Worm (Caenorhabditis elegans) whole organism, young adult: ENCODE results near the gene B0457.2.
A peak's percentile ranks its signal among the peaks of the same experiment; 100 is the strongest.

Experiments
- B0035.1 ChIP-seq: sonication (generic microtip); optimal IDR thresholded peaks from 2 replicates; lab custom pipeline; 2016; ENCODE audit warnings: missing genetic modification characterization, mild to moderate bottlenecking, missing compliant biosample characterization, missing genotype, missing genetic modification reagents
- F22D6.2 ChIP-seq: sonication (generic microtip); optimal IDR thresholded peaks from 2 replicates; lab custom pipeline; 2016; ENCODE audit warnings: mild to moderate bottlenecking, missing genetic modification characterization, missing compliant biosample characterization
- F23B12.7 ChIP-seq: sonication (generic microtip); optimal IDR thresholded peaks from 2 replicates; lab custom pipeline; 2017; ENCODE audit warnings: missing genetic modification characterization, mild to moderate bottlenecking, missing compliant biosample characterization, antibody characterized with exemption, moderate library complexity; ENCODE audit not compliant: insufficient read depth
- F49E8.2 ChIP-seq: sonication (generic microtip); optimal IDR thresholded peaks from 3 replicates; lab custom pipeline; 2017; ENCODE audit warnings: missing genetic modification characterization, mild to moderate bottlenecking, missing compliant biosample characterization, antibody characterized with exemption, moderate library complexity; ENCODE audit not compliant: insufficient read depth
- F57C9.4 ChIP-seq: sonication (generic microtip); optimal IDR thresholded peaks from 2 replicates; lab custom pipeline; 2017; ENCODE audit warnings: mild to moderate bottlenecking, missing genetic modification characterization, missing compliant biosample characterization
- Y53F4B.3 ChIP-seq: fragments of 200-800 bp; sonication (Bioruptor generic); IDR thresholded peaks from 2 replicates; pipeline ENCODE4 v1.3.6; 2022; ENCODE audit warnings: missing genetic modification reagents, missing genetic modification characterization, missing compliant biosample characterization
- Y53G8AR.9 ChIP-seq: fragments of 200-800 bp; sonication (Bioruptor generic); conservative IDR thresholded peaks from 2 replicates; pipeline ENCODE4 v1.3.6; 2022; ENCODE audit warnings: missing genetic modification reagents, missing genetic modification characterization, missing compliant biosample characterization
- Y79H2A.3 ChIP-seq: fragments of 200-800 bp; sonication (Bioruptor generic); conservative IDR thresholded peaks from 2 replicates; pipeline ENCODE4 v1.3.6; 2022; ENCODE audit warnings: missing genetic modification reagents, missing genetic modification characterization, missing compliant biosample characterization
- ZK185.1 ChIP-seq: sonication (generic microtip); optimal IDR thresholded peaks from 2 replicates; lab custom pipeline; 2016; ENCODE audit warnings: mild to moderate bottlenecking, missing genetic modification characterization, missing compliant biosample characterization; ENCODE audit not compliant: poor library complexity, severe bottlenecking
- attf-3 ChIP-seq: fragments of 200-800 bp; sonication (Bioruptor generic); conservative IDR thresholded peaks from 2 replicates; pipeline ENCODE4 v1.3.6; 2022; ENCODE audit warnings: missing genetic modification reagents, missing genetic modification characterization, missing compliant biosample characterization
- attf-5 ChIP-seq: fragments of 200-800 bp; sonication (Bioruptor generic); optimal IDR thresholded peaks from 2 replicates; lab custom pipeline; 2018; ENCODE audit warnings: mild to moderate bottlenecking, missing genetic modification characterization, missing compliant biosample characterization
- bed-2 ChIP-seq: fragments of 200-800 bp; sonication (Bioruptor generic); IDR thresholded peaks from 2 replicates; pipeline ENCODE4 v1.3.6; 2022; ENCODE audit warnings: missing genetic modification reagents, missing genetic modification characterization, missing compliant biosample characterization
- cebp-1 ChIP-seq, 2 experiments: fragments of 200-800 bp in 1 of 2; sonication (Bioruptor generic) in 1 of 2; sonication (generic microtip) in 1 of 2; IDR thresholded peaks in 1 of 2; optimal IDR thresholded peaks in 1 of 2; 2 replicates each; pipeline versions ENCODE4 v1.3.6 to Lab custom; 2017 to 2022; ENCODE audit warnings: missing compliant biosample characterization in 2 of 2, missing genetic modification characterization in 2 of 2, mild to moderate bottlenecking in 1 of 2, missing genetic modification reagents in 1 of 2, moderate library complexity in 1 of 2
- cebp-2 ChIP-seq: fragments of 200-800 bp; sonication (Bioruptor generic); IDR thresholded peaks from 2 replicates; pipeline ENCODE4 v1.3.6; 2022; ENCODE audit warnings: missing genetic modification characterization, missing compliant biosample characterization
- ceh-58 ChIP-seq: fragments of 200-800 bp; sonication (Bioruptor generic); IDR thresholded peaks from 2 replicates; pipeline ENCODE4 v1.3.6; 2022; ENCODE audit warnings: missing genetic modification characterization, missing compliant biosample characterization
- ceh-79 ChIP-seq: sonication (generic microtip); optimal IDR thresholded peaks from 2 replicates; lab custom pipeline; 2017; ENCODE audit warnings: mild to moderate bottlenecking, missing genetic modification characterization, missing compliant biosample characterization
- dpl-1 ChIP-seq: fragments of 150-350 bp; optimal IDR thresholded peaks from 2 replicates; lab custom pipeline; 2014; ENCODE audit warnings: missing biosample characterization, missing genetic modification reagents, missing genetic modification characterization
- efl-1 ChIP-seq: fragments of 150-350 bp; optimal IDR thresholded peaks from 2 replicates; lab custom pipeline; 2014; ENCODE audit warnings: missing biosample characterization, missing genetic modification reagents, missing genetic modification characterization
- egrh-3 ChIP-seq: fragments of 200-800 bp; sonication (Bioruptor generic); IDR thresholded peaks from 2 replicates; pipeline ENCODE4 v1.3.6; 2022; ENCODE audit warnings: missing genetic modification reagents, missing genetic modification characterization, missing compliant biosample characterization
- gei-17 ChIP-seq: fragments of 200-800 bp; sonication (Bioruptor generic); optimal IDR thresholded peaks from 2 replicates; lab custom pipeline; 2018; ENCODE audit warnings: mild to moderate bottlenecking, missing genetic modification characterization, missing compliant biosample characterization
- him-1 ChIP-seq: sonication (generic microtip); optimal IDR thresholded peaks from 2 replicates; lab custom pipeline; 2016; ENCODE audit warnings: missing genotype, missing genetic modification reagents, missing genetic modification characterization, missing compliant biosample characterization
- hmg-1.2 ChIP-seq: fragments of 200-800 bp; sonication (Bioruptor generic); IDR thresholded peaks from 2 replicates; pipeline ENCODE4 v1.3.6; 2022; ENCODE audit warnings: missing genetic modification reagents, missing genetic modification characterization, missing compliant biosample characterization
- hmg-20 ChIP-seq: fragments of 200-800 bp; sonication (Bioruptor generic); IDR thresholded peaks from 2 replicates; pipeline ENCODE4 v1.3.6; 2022; ENCODE audit warnings: missing genetic modification reagents, missing genetic modification characterization, missing compliant biosample characterization
- hsf-1 ChIP-seq: fragments of 200-800 bp; sonication (Bioruptor generic); IDR thresholded peaks from 2 replicates; pipeline ENCODE4 v1.3.6; 2022; ENCODE audit warnings: missing genetic modification reagents, missing genetic modification characterization, missing compliant biosample characterization
- lin-54 ChIP-seq: fragments of 200-800 bp; sonication (Bioruptor generic); optimal IDR thresholded peaks from 2 replicates; lab custom pipeline; 2018; ENCODE audit warnings: mild to moderate bottlenecking, missing genetic modification characterization, missing compliant biosample characterization
- lsl-1 ChIP-seq: fragments of 200-800 bp; sonication (Bioruptor generic); optimal IDR thresholded peaks from 2 replicates; lab custom pipeline; 2018; ENCODE audit warnings: mild to moderate bottlenecking, missing genetic modification characterization, moderate library complexity, missing compliant biosample characterization
- madf-6 ChIP-seq: fragments of 200-800 bp; sonication (Bioruptor generic); IDR thresholded peaks from 2 replicates; pipeline ENCODE4 v1.3.6; 2022; ENCODE audit warnings: missing genetic modification reagents, missing genetic modification characterization, missing compliant biosample characterization
- madf-8 ChIP-seq: fragments of 200-800 bp; sonication (Bioruptor generic); conservative IDR thresholded peaks from 2 replicates; pipeline ENCODE4 v1.3.6; 2022; ENCODE audit warnings: missing genetic modification reagents, missing genetic modification characterization, missing compliant biosample characterization
- mcd-1 ChIP-seq: fragments of 200-800 bp; sonication (Bioruptor generic); IDR thresholded peaks from 2 replicates; pipeline ENCODE4 v1.3.6; 2022; ENCODE audit warnings: missing genetic modification reagents, missing genetic modification characterization, missing compliant biosample characterization
- mel-28 ChIP-seq: sonication (generic microtip); optimal IDR thresholded peaks from 2 replicates; lab custom pipeline; 2016; ENCODE audit warnings: borderline replicate concordance, mild to moderate bottlenecking, missing genetic modification characterization, missing compliant biosample characterization
- nhr-120 ChIP-seq: fragments of 200-800 bp; sonication (Bioruptor generic); IDR thresholded peaks from 2 replicates; pipeline ENCODE4 v1.3.6; 2022; ENCODE audit warnings: missing genetic modification characterization, missing compliant biosample characterization
- nhr-80 ChIP-seq: sonication (generic microtip); optimal IDR thresholded peaks from 2 replicates; lab custom pipeline; 2016; ENCODE audit warnings: missing genetic modification characterization, missing compliant biosample characterization
- nhr-90 ChIP-seq: sonication (generic microtip); optimal IDR thresholded peaks from 2 replicates; lab custom pipeline; 2016; ENCODE audit warnings: missing genotype, mild to moderate bottlenecking, missing genetic modification characterization, missing compliant biosample characterization
- rec-8 ChIP-seq, 2 experiments: sonication (generic microtip); optimal IDR thresholded peaks; 2 replicates each; lab custom pipeline; 2016; ENCODE audit warnings: mild to moderate bottlenecking in 2 of 2, missing genetic modification characterization in 2 of 2, missing genetic modification reagents in 2 of 2, missing genotype in 2 of 2, missing biosample characterization in 1 of 2, missing compliant biosample characterization in 1 of 2, moderate library complexity in 1 of 2
- repo-1 ChIP-seq: sonication (generic microtip); optimal IDR thresholded peaks from 2 replicates; lab custom pipeline; 2017; ENCODE audit warnings: mild to moderate bottlenecking, missing genetic modification characterization, missing compliant biosample characterization
- snpc-3.4 ChIP-seq: sonication (generic microtip); optimal IDR thresholded peaks from 2 replicates; lab custom pipeline; 2017; ENCODE audit warnings: missing genetic modification characterization, mild to moderate bottlenecking, missing compliant biosample characterization, antibody characterized with exemption, moderate library complexity, missing genotype, missing genetic modification reagents
- snpc-4 ChIP-seq, 5 experiments: fragments of 150-350 bp in 1 of 5; sonication (generic microtip) in 4 of 5; optimal IDR thresholded peaks; 2 replicates each; lab custom pipeline; 2014 to 2018; ENCODE audit warnings: missing genetic modification characterization in 5 of 5, missing biosample characterization in 3 of 5, antibody characterized with exemption in 2 of 5, mild to moderate bottlenecking in 2 of 5, missing compliant biosample characterization in 2 of 5, missing genotype in 2 of 5, moderate library complexity in 2 of 5, missing genetic modification reagents in 1 of 5
- sptf-2 ChIP-seq: fragments of 200-800 bp; sonication (Bioruptor generic); optimal IDR thresholded peaks from 2 replicates; lab custom pipeline; 2018; ENCODE audit warnings: mild to moderate bottlenecking, missing genetic modification characterization, missing compliant biosample characterization
- ztf-6 ChIP-seq: fragments of 200-800 bp; sonication (Bioruptor generic); IDR thresholded peaks from 2 replicates; pipeline ENCODE4 v1.3.6; 2022; ENCODE audit warnings: missing genetic modification reagents, missing genetic modification characterization, missing compliant biosample characterization

The B0457.2 gene

DNA sequence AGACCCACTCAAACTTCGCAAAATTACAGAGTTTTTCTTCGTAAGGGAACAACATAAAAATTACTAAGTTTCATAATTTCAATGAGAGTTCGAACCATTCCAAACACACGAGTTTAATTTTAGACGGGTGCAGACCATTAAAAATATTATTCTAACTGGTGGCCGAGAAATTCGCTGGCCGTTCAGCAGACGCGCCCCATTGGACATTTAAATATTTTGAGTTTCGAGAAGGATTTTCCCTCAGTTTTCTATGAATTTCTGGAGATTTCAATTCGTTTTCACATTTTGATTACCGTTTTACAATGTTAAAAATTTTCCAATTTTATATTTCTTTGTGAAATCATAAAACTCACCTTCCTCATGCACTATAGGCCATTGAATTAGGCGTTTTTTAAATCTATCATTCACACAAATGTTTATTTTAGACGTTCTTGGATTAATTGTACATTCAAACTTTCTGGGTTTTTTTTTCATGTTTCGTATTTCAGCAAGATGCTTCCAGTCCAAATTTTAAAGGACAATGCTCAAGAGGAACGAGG is 971 bp upstream of the B0457.2 start, which contains the start of gene cct-2:
TSS of gene cct-2 (plus strand) at position 489 of the 539 bp plus-strand sequence.
- TF ChIP-seq snpc-4 (GFP tag; optimal IDR thresholded peaks at IDR 0.05; lab: Kevin White, UChicago) = no peak
- peak in 1 of 4 experiments; percentile 59 for TF ChIP-seq snpc-4 (tag; optimal IDR thresholded peaks at IDR 0.05; lab: Kevin White, UChicago)
- TF ChIP-seq repo-1 = no peak
- no peak for TF ChIP-seq ceh-58
- no peak for TF ChIP-seq F23B12.7 (tag; lab: Kevin White, UChicago)
- TF ChIP-seq attf-3 (GFP tag; lab: Robert Waterston, UW) = no peak
- peak; percentile 69; the same call in 1 of the 2 replicates for TF ChIP-seq hsf-1 (GFP tag; lab: Robert Waterston, UW)
- TF ChIP-seq him-1 (tag; lab: Kevin White, UChicago) = peak; percentile 1
- no peak for TF ChIP-seq nhr-120 (GFP tag; lab: Robert Waterston, UW)
- TF ChIP-seq efl-1 (GFP tag; lab: Kevin White, UChicago) = no peak
- TF ChIP-seq F22D6.2 (tag; lab: Kevin White, UChicago) = no peak
- TF ChIP-seq dpl-1 = no peak
- TF ChIP-seq hmg-1.2 = peak; percentile 14; the same call in 1 of the 2 replicates
- peak; percentile 2 for TF ChIP-seq lin-54
- no peak for TF ChIP-seq cebp-2 (GFP tag; lab: Robert Waterston, UW)
- TF ChIP-seq madf-8 (GFP tag; lab: Robert Waterston, UW) = 0 out of 2 replicates have a peak, but pooled peaks have one; percentile 17
- peak; percentile 32; the same call in 1 of the 2 replicates for TF ChIP-seq madf-6
- no peak for TF ChIP-seq rec-8 (tag; optimal IDR thresholded peaks at IDR 0.05; lab: Kevin White, UChicago)
- no peak for TF ChIP-seq ztf-6 (GFP tag; lab: Robert Waterston, UW)
- no peak for TF ChIP-seq B0035.1 (tag; lab: Kevin White, UChicago)
- TF ChIP-seq gei-17 (GFP tag; lab: Kevin White, UChicago) = no peak
- TF ChIP-seq Y79H2A.3 = no peak
- TF ChIP-seq mel-28 (tag; lab: Kevin White, UChicago) = no peak
- peak; percentile 19 for TF ChIP-seq snpc-3.4 (tag; lab: Kevin White, UChicago)
- no peak for TF ChIP-seq Y53F4B.3 (GFP tag; lab: Robert Waterston, UW)
- TF ChIP-seq attf-5 (GFP tag; lab: Kevin White, UChicago) = peak; percentile 39
- peak; percentile 69 for TF ChIP-seq mcd-1
- no peak for TF ChIP-seq hmg-20 (GFP tag; lab: Robert Waterston, UW)
- TF ChIP-seq ceh-79 (tag; lab: Kevin White, UChicago) = no peak
- no peak for TF ChIP-seq bed-2 (GFP tag; lab: Robert Waterston, UW)
- peak; percentile 7 for TF ChIP-seq F49E8.2 (tag; lab: Kevin White, UChicago)
- TF ChIP-seq lsl-1 (GFP tag; lab: Kevin White, UChicago) = peak; percentile 1
- TF ChIP-seq Y53G8AR.9 (GFP tag; lab: Robert Waterston, UW) = no peak
- TF ChIP-seq ZK185.1 = peak; percentile 59
- TF ChIP-seq nhr-80 (tag; lab: Kevin White, UChicago) = peak; percentile 12
- no peak for TF ChIP-seq cebp-1 (GFP tag; IDR thresholded peaks at IDR 0.05; lab: Robert Waterston, UW)
- TF ChIP-seq cebp-1 (tag; optimal IDR thresholded peaks at IDR 0.05; lab: Kevin White, UChicago) = no peak
- TF ChIP-seq sptf-2 (GFP tag; lab: Kevin White, UChicago) = no peak

- no peak for TF ChIP-seq egrh-3 (GFP tag; lab: Robert Waterston, UW)
- TF ChIP-seq nhr-80 (tag; lab: Kevin White, UChicago) = peak; percentile 47
- no peak for TF ChIP-seq nhr-90 (tag; lab: Kevin White, UChicago)
- no peak for TF ChIP-seq F57C9.4
- TF ChIP-seq, all 124 proteins: peak for 1
These were observed 3.2 kb downstream of the B0457.2 start for ce11 chrII:8923187-8923586.
